Worm (Caenorhabditis elegans) whole organism, L4/young adult: Measurements from ENCODE around the gene mom-1.

Source experiments
- W03F9.2 ChIP-seq: fragments of 150-350 bp; optimal IDR thresholded peaks from 2 replicates; lab custom pipeline; 2014; ENCODE audit warnings: missing biosample characterization, missing genetic modification characterization
- him-1 ChIP-seq: sonication (generic microtip); optimal IDR thresholded peaks from 2 replicates; lab custom pipeline; 2016; ENCODE audit warnings: missing genotype, missing genetic modification reagents, missing genetic modification characterization, missing compliant biosample characterization

DNA sequence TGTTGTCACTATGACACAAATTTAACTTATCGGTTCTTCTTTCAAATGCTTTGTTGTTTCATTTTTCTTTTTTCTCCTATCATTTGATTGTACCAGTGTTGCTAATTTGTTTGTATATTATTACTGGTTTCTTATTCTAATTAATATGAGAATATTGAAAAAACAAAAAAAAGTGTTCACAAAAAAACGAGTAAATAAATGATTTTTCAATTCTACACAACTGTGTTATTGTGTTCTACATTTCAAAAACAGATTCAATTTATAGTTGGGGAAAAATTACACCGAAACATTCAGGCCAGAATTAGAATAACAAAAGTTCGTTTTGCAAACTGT is 39.4 kb upstream of the mom-1 start:
- no peak for TF ChIP-seq W03F9.2 (tag; lab: Kevin White, UChicago)
- peak; percentile 5 for TF ChIP-seq him-1 (tag; lab: Kevin White, UChicago)
